Fruit fly (Drosophila melanogaster) whole organism, embryonic: Measurements from ENCODE around the gene pnr.

Experiments
- CG11085 ChIP-seq: fragments of 200-800 bp; sonication (Bioruptor generic); IDR thresholded peaks from 2 replicates; pipeline ENCODE4 v1.3.6; 2022; ENCODE audit warnings: missing biosample characterization, missing genetic modification characterization
- CG11560 ChIP-seq: fragments of 200-800 bp; sonication (Bioruptor generic); IDR thresholded peaks from 3 replicates; pipeline ENCODE4 v1.3.6; 2022; ENCODE audit warnings: missing biosample characterization, missing genetic modification characterization
- CG1602 ChIP-seq: fragments of 200-800 bp; sonication (Bioruptor generic); optimal IDR thresholded peaks from 3 replicates; lab custom pipeline; 2016; ENCODE audit warnings: missing biosample characterization, missing genetic modification characterization
- CG34422 ChIP-seq: fragments of 200-800 bp; sonication (Bioruptor generic); IDR thresholded peaks from 3 replicates; pipeline ENCODE4 v1.3.6; 2022; ENCODE audit warnings: missing biosample characterization, missing genetic modification characterization
- CG6813 ChIP-seq: fragments of 200-800 bp; sonication (Bioruptor generic); optimal IDR thresholded peaks from 2 replicates; lab custom pipeline; 2017; ENCODE audit warnings: missing biosample characterization, missing genetic modification characterization, mild to moderate bottlenecking, moderate library complexity, missing genetic modification reagents
- CG7271 ChIP-seq: fragments of 200-800 bp; sonication (Bioruptor generic); optimal IDR thresholded peaks from 2 replicates; lab custom pipeline; 2018; ENCODE audit warnings: missing biosample characterization, mild to moderate bottlenecking, missing genetic modification characterization, moderate library complexity
- CG9876 ChIP-seq: fragments of 200-800 bp; sonication (Bioruptor generic); optimal IDR thresholded peaks from 2 replicates; lab custom pipeline; 2016; ENCODE audit warnings: missing biosample characterization, missing genetic modification characterization
- H15 ChIP-seq: fragments of 200-800 bp; sonication (Bioruptor generic); IDR thresholded peaks from 3 replicates; pipeline ENCODE4 v1.3.6; 2022; ENCODE audit warnings: missing biosample characterization, missing genetic modification characterization
- dati ChIP-seq: fragments of 200-800 bp; sonication (Bioruptor generic); IDR thresholded peaks from 2 replicates; pipeline ENCODE4 v1.3.6; 2022; ENCODE audit warnings: missing biosample characterization, missing genetic modification characterization
- yki ChIP-seq: fragments of >200 bp; optimal IDR thresholded peaks from 3 replicates; lab custom pipeline; 2018

dm6 chr3R:16067494-16067893 is 41.6 kb downstream of the pnr start, which contains the start of gene CG10185:
- TF ChIP-seq CG11560 (no peak), CG7271 (no peak), CG11085 (GFP tag; lab: Robert Waterston, UW) (no peak), yki (lab: Kevin White, UChicago) (no peak), H15 (GFP tag; lab: Robert Waterston, UW) (no peak), CG1602 (no peak), CG9876 (GFP tag; lab: Kevin White, UChicago) (no peak), CG34422 (GFP tag; lab: Robert Waterston, UW) (no peak), dati (GFP tag; lab: Robert Waterston, UW) (no peak), CG6813 (GFP tag; lab: Kevin White, UChicago) (no peak)
